Fruit fly (Drosophila melanogaster) whole organism, embryonic: ENCODE measurements around the gene kraken.

Experiments
- B-H1 ChIP-seq: fragments of 200-800 bp; sonication (Bioruptor generic); IDR thresholded peaks from 3 replicates; pipeline ENCODE4 v1.3.6; 2022; ENCODE audit warnings: missing biosample characterization, missing genetic modification characterization
- Bgb ChIP-seq: fragments of 200-800 bp; sonication (Bioruptor generic); IDR thresholded peaks from 2 replicates; pipeline ENCODE4 v1.3.6; 2022; ENCODE audit warnings: missing biosample characterization, missing genetic modification characterization; ENCODE audit not compliant: partially characterized antibody
- C15 ChIP-seq: fragments of 200-800 bp; sonication (Bioruptor generic); IDR thresholded peaks from 3 replicates; pipeline ENCODE4 v1.3.6; 2022; ENCODE audit warnings: missing biosample characterization, missing genetic modification characterization
- CG10209 ChIP-seq: fragments of 200-800 bp; sonication (Bioruptor generic); optimal IDR thresholded peaks from 3 replicates; lab custom pipeline; 2017; ENCODE audit warnings: missing biosample characterization, mild to moderate bottlenecking, missing genetic modification characterization, missing genetic modification reagents
- CG10366 ChIP-seq: fragments of 200-800 bp; sonication (Bioruptor generic); IDR thresholded peaks from 2 replicates; pipeline ENCODE4 v1.3.6; 2022; ENCODE audit warnings: missing biosample characterization, missing genetic modification characterization
- CG10431 ChIP-seq: fragments of 200-800 bp; sonication (Bioruptor generic); optimal IDR thresholded peaks from 3 replicates; lab custom pipeline; 2018; ENCODE audit warnings: missing biosample characterization, mild to moderate bottlenecking, missing genetic modification characterization
- CG1233 ChIP-seq: fragments of 200-800 bp; sonication (Bioruptor generic); optimal IDR thresholded peaks from 4 replicates; lab custom pipeline; 2018; ENCODE audit warnings: missing biosample characterization, mild to moderate bottlenecking, missing genetic modification characterization
- CG14710 ChIP-seq: fragments of 200-800 bp; sonication (Bioruptor generic); optimal IDR thresholded peaks from 3 replicates; lab custom pipeline; 2019; ENCODE audit warnings: missing biosample characterization, mild to moderate bottlenecking, missing genetic modification characterization, moderate library complexity
- CG1529 ChIP-seq: fragments of 200-800 bp; sonication (Bioruptor generic); optimal IDR thresholded peaks from 3 replicates; lab custom pipeline; 2018; ENCODE audit warnings: missing biosample characterization, missing genetic modification characterization
- CG1603 ChIP-seq: fragments of 200-800 bp; sonication (Bioruptor generic); optimal IDR thresholded peaks from 2 replicates; lab custom pipeline; 2019; ENCODE audit warnings: missing biosample characterization, mild to moderate bottlenecking, missing genetic modification characterization, moderate library complexity
- CG17328 ChIP-seq: fragments of 200-800 bp; sonication (Bioruptor generic); IDR thresholded peaks from 2 replicates; pipeline ENCODE4 v1.3.6; 2022; ENCODE audit warnings: missing biosample characterization, missing genetic modification characterization
- CG18262 ChIP-seq: fragments of 200-800 bp; optimal IDR thresholded peaks from 3 replicates; lab custom pipeline; 2019; ENCODE audit warnings: missing biosample characterization, mild to moderate bottlenecking, missing genetic modification characterization, moderate library complexity
- CG18599 ChIP-seq: fragments of 200-800 bp; sonication (Bioruptor generic); optimal IDR thresholded peaks from 3 replicates; lab custom pipeline; 2017; ENCODE audit warnings: missing biosample characterization, missing genetic modification characterization, mild to moderate bottlenecking, moderate library complexity, missing genetic modification reagents
- CG18619 ChIP-seq: fragments of 200-800 bp; sonication (Bioruptor generic); optimal IDR thresholded peaks from 3 replicates; lab custom pipeline; 2017; ENCODE audit warnings: missing biosample characterization, mild to moderate bottlenecking, missing genetic modification characterization
- CG2116 ChIP-seq: fragments of 200-800 bp; sonication (Bioruptor generic); optimal IDR thresholded peaks from 3 replicates; lab custom pipeline; 2018; ENCODE audit warnings: missing biosample characterization, mild to moderate bottlenecking, missing genetic modification characterization
- CG2202 ChIP-seq: fragments of 200-800 bp; sonication (Bioruptor generic); optimal IDR thresholded peaks from 2 replicates; lab custom pipeline; 2018; ENCODE audit warnings: missing biosample characterization, mild to moderate bottlenecking, missing genetic modification characterization
- CG3065 ChIP-seq: fragments of 200-800 bp; sonication (Bioruptor generic); optimal IDR thresholded peaks from 2 replicates; lab custom pipeline; 2016; ENCODE audit warnings: missing biosample characterization, missing genetic modification characterization
- CG3281 ChIP-seq: fragments of 200-800 bp; sonication (Bioruptor generic); optimal IDR thresholded peaks from 3 replicates; lab custom pipeline; 2017; ENCODE audit warnings: missing biosample characterization, mild to moderate bottlenecking, missing genetic modification characterization
- CG33213 ChIP-seq: fragments of 200-800 bp; sonication (Bioruptor generic); optimal IDR thresholded peaks from 3 replicates; lab custom pipeline; 2016; ENCODE audit warnings: missing biosample characterization, missing genetic modification characterization
- CG34376 ChIP-seq: fragments of 200-800 bp; sonication (Bioruptor generic); optimal IDR thresholded peaks from 2 replicates; lab custom pipeline; 2018; ENCODE audit warnings: missing biosample characterization, mild to moderate bottlenecking, missing genetic modification characterization
- CG3838 ChIP-seq: fragments of 200-800 bp; sonication (Bioruptor generic); optimal IDR thresholded peaks from 3 replicates; lab custom pipeline; 2016; ENCODE audit warnings: missing biosample characterization, missing genetic modification characterization
- CG6654 ChIP-seq: fragments of 200-800 bp; sonication (Bioruptor generic); optimal IDR thresholded peaks from 2 replicates; lab custom pipeline; 2017; ENCODE audit warnings: missing biosample characterization, mild to moderate bottlenecking, missing genetic modification characterization
- CG7556 ChIP-seq: fragments of 200-800 bp; sonication (Bioruptor generic); optimal IDR thresholded peaks from 2 replicates; lab custom pipeline; 2017; ENCODE audit warnings: missing biosample characterization, mild to moderate bottlenecking, missing genetic modification characterization
- CG7839 ChIP-seq: fragments of 200-800 bp; sonication (Bioruptor generic); optimal IDR thresholded peaks from 3 replicates; lab custom pipeline; 2018; ENCODE audit warnings: missing biosample characterization, mild to moderate bottlenecking, missing genetic modification characterization, moderate library complexity
- CG8359 ChIP-seq: fragments of 200-800 bp; sonication (Bioruptor generic); optimal IDR thresholded peaks from 2 replicates; lab custom pipeline; 2017; ENCODE audit warnings: missing biosample characterization, mild to moderate bottlenecking, missing genetic modification characterization, borderline replicate concordance
- CHES-1-like ChIP-seq: fragments of 200-800 bp; sonication (Bioruptor generic); optimal IDR thresholded peaks from 2 replicates; lab custom pipeline; 2016; ENCODE audit warnings: missing biosample characterization, missing genetic modification characterization
- Hmx ChIP-seq: fragments of 200-800 bp; sonication (Bioruptor generic); optimal IDR thresholded peaks from 2 replicates; lab custom pipeline; 2016; ENCODE audit warnings: missing biosample characterization, missing genetic modification characterization
- Hr39 ChIP-seq: fragments of >200 bp; optimal IDR thresholded peaks from 2 replicates; lab custom pipeline; 2017
- NFAT ChIP-seq: fragments of 200-800 bp; sonication (Bioruptor generic); IDR thresholded peaks from 2 replicates; pipeline ENCODE4 v1.3.6; 2022; ENCODE audit warnings: missing biosample characterization, missing genetic modification characterization
- Nf-YB ChIP-seq: fragments of 200-800 bp; sonication (Bioruptor generic); optimal IDR thresholded peaks from 3 replicates; lab custom pipeline; 2019; ENCODE audit warnings: missing biosample characterization, mild to moderate bottlenecking, missing genetic modification characterization, moderate library complexity
- Taf1 ChIP-seq: fragments of 200-800 bp; sonication (Bioruptor generic); IDR thresholded peaks from 2 replicates; pipeline ENCODE4 v1.3.6; 2022; ENCODE audit warnings: missing biosample characterization, missing genetic modification characterization
- Usf ChIP-seq: fragments of 200-800 bp; sonication (Bioruptor generic); optimal IDR thresholded peaks from 2 replicates; lab custom pipeline; 2017; ENCODE audit warnings: missing genotype, missing biosample characterization, missing genetic modification characterization
- Vsx1 ChIP-seq: fragments of 200-800 bp; sonication (Bioruptor generic); optimal IDR thresholded peaks from 2 replicates; lab custom pipeline; 2017; ENCODE audit warnings: missing biosample characterization, mild to moderate bottlenecking, missing genetic modification characterization, missing genetic modification reagents
- ab ChIP-seq: fragments of 200-800 bp; sonication (Bioruptor generic); optimal IDR thresholded peaks from 2 replicates; lab custom pipeline; 2016; ENCODE audit warnings: missing biosample characterization, missing genetic modification characterization
- abd-A ChIP-seq: fragments of 200-800 bp; sonication (Bioruptor generic); optimal IDR thresholded peaks from 3 replicates; lab custom pipeline; 2019; ENCODE audit warnings: missing biosample characterization, mild to moderate bottlenecking, missing genetic modification characterization, moderate library complexity
- bigmax ChIP-seq: fragments of 200-800 bp; sonication (Bioruptor generic); optimal IDR thresholded peaks from 2 replicates; lab custom pipeline; 2018; ENCODE audit warnings: missing biosample characterization, mild to moderate bottlenecking, missing genetic modification characterization
- cato ChIP-seq: fragments of 200-800 bp; sonication (Bioruptor generic); optimal IDR thresholded peaks from 2 replicates; lab custom pipeline; 2016; ENCODE audit warnings: missing biosample characterization, missing genetic modification characterization, borderline replicate concordance
- gsb-n ChIP-seq: fragments of 200-800 bp; sonication (Bioruptor generic); optimal IDR thresholded peaks from 3 replicates; lab custom pipeline; 2018; ENCODE audit warnings: missing biosample characterization, mild to moderate bottlenecking, missing genetic modification characterization
- lbe ChIP-seq: fragments of 200-800 bp; sonication (Bioruptor generic); optimal IDR thresholded peaks from 2 replicates; lab custom pipeline; 2016; ENCODE audit warnings: missing biosample characterization, mild to moderate bottlenecking, missing genetic modification characterization
- pzg ChIP-seq: fragments of 200-800 bp; sonication (Bioruptor generic); optimal IDR thresholded peaks from 3 replicates; lab custom pipeline; 2018; ENCODE audit warnings: missing biosample characterization, mild to moderate bottlenecking, missing genetic modification characterization, moderate library complexity
- ro ChIP-seq: fragments of 200-800 bp; sonication (Bioruptor generic); IDR thresholded peaks from 2 replicates; pipeline ENCODE4 v1.3.6; 2022; ENCODE audit warnings: missing biosample characterization, missing genetic modification characterization
- sc ChIP-seq, 3 experiments: fragments of >200 bp in 2 of 3; fragments of 200-800 bp in 1 of 3; sonication (Bioruptor generic) in 1 of 3; optimal IDR thresholded peaks; 2 replicates in 2 of 3; 3 replicates in 1 of 3; lab custom pipeline; 2017; ENCODE audit warnings: mild to moderate bottlenecking in 1 of 3, missing biosample characterization in 1 of 3, missing genetic modification characterization in 1 of 3, missing genetic modification reagents in 1 of 3
- sqz ChIP-seq: fragments of 200-800 bp; sonication (Bioruptor generic); optimal IDR thresholded peaks from 3 replicates; lab custom pipeline; 2018; ENCODE audit warnings: missing biosample characterization, mild to moderate bottlenecking, missing genetic modification characterization
- sug ChIP-seq: fragments of 200-800 bp; optimal IDR thresholded peaks from 2 replicates; lab custom pipeline; 2019; ENCODE audit warnings: missing biosample characterization, mild to moderate bottlenecking, missing genetic modification characterization, moderate library complexity
- trem ChIP-seq: fragments of 200-800 bp; optimal IDR thresholded peaks from 3 replicates; lab custom pipeline; 2019; ENCODE audit warnings: missing biosample characterization, mild to moderate bottlenecking, missing genetic modification characterization, moderate library complexity
- usp ChIP-seq: fragments of >200 bp; optimal IDR thresholded peaks from 2 replicates; lab custom pipeline; 2017; ENCODE audit warnings: missing biosample characterization, missing genetic modification characterization
- vvl ChIP-seq: fragments of 200-800 bp; sonication (Bioruptor generic); IDR thresholded peaks from 2 replicates; pipeline ENCODE4 v1.3.6; 2022; ENCODE audit warnings: missing biosample characterization, missing genetic modification characterization
- zen ChIP-seq: fragments of 200-800 bp; sonication (Bioruptor generic); optimal IDR thresholded peaks from 3 replicates; lab custom pipeline; 2018; ENCODE audit warnings: missing biosample characterization, mild to moderate bottlenecking, missing genetic modification characterization, moderate library complexity

The kraken gene

dm6 chr2L:856690-857488 is 4.3 kb downstream of the kraken start (continued):
- peak; percentile 78 for TF ChIP-seq sug (tag; lab: Kevin White, UChicago)
- peak; percentile 83 for TF ChIP-seq CG1529 (GFP tag; lab: Kevin White, UChicago)
- TF ChIP-seq Hmx (GFP tag; lab: Kevin White, UChicago): no peak
- peak; percentile 83 for TF ChIP-seq CG18262 (tag; lab: Kevin White, UChicago)
- TF ChIP-seq CG14710 (tag; lab: Kevin White, UChicago): peak; percentile 65
- TF ChIP-seq CG17328 (GFP tag; lab: Robert Waterston, UW): peak; percentile 88
- TF ChIP-seq CG10209 (GFP tag; lab: Kevin White, UChicago): peak; percentile 80
- TF ChIP-seq CG3838: no peak
- peak; percentile 93 for TF ChIP-seq CG1603 (tag; lab: Kevin White, UChicago)
- peak; percentile 87 for TF ChIP-seq CG7839 (tag; lab: Kevin White, UChicago)
- peak; percentile 15 for TF ChIP-seq CG2202 (tag; lab: Kevin White, UChicago)
- TF ChIP-seq Hr39 (lab: Kevin White, UChicago): no peak
- TF ChIP-seq vvl (GFP tag; lab: Robert Waterston, UW): peak; percentile 93
- no peak for TF ChIP-seq lbe
- TF ChIP-seq cato (GFP tag; lab: Kevin White, UChicago): peak; percentile 46
- TF ChIP-seq usp (GFP tag; lab: Kevin White, UChicago): no peak
- no peak for TF ChIP-seq CG10431
- TF ChIP-seq C15 (GFP tag; lab: Robert Waterston, UW): peak; percentile 53; the same call in 1 of the 3 replicates
- no peak for TF ChIP-seq CG2116 (GFP tag; lab: Kevin White, UChicago)
- TF ChIP-seq CG8359 (GFP tag; lab: Kevin White, UChicago): no peak
- peak; percentile 53 for TF ChIP-seq CG33213 (GFP tag; lab: Kevin White, UChicago)
- TF ChIP-seq gsb-n (tag; lab: Kevin White, UChicago): peak; percentile 81
- peak; percentile 73 for TF ChIP-seq B-H1 (GFP tag; lab: Robert Waterston, UW)
- TF ChIP-seq CG10366 (GFP tag; lab: Robert Waterston, UW): peak; percentile 90
- no peak for TF ChIP-seq sc (optimal IDR thresholded peaks at IDR 0.05; lab: Kevin White, UChicago)
- peak; percentile 62 for TF ChIP-seq sc (GFP tag; optimal IDR thresholded peaks at IDR 0.05; lab: Kevin White, UChicago)
- TF ChIP-seq CG3065: peak; percentile 34
- no peak for TF ChIP-seq bigmax
- peak; percentile 31 for TF ChIP-seq Usf (GFP tag; lab: Kevin White, UChicago)
- TF ChIP-seq CG34376 (GFP tag; lab: Kevin White, UChicago): peak; percentile 48
- peak; percentile 63 for TF ChIP-seq zen (tag; lab: Kevin White, UChicago)
- peak; percentile 68 for TF ChIP-seq CG18619 (GFP tag; lab: Kevin White, UChicago)
- TF ChIP-seq trem (tag; lab: Kevin White, UChicago): peak; percentile 63
- peak; percentile 59 for TF ChIP-seq CG3281 (GFP tag; lab: Kevin White, UChicago)
- TF ChIP-seq CG1233 (GFP tag; lab: Kevin White, UChicago): peak; percentile 60
- TF ChIP-seq Bgb (GFP tag; lab: Robert Waterston, UW): no peak
- TF ChIP-seq CHES-1-like (GFP tag; lab: Kevin White, UChicago): peak; percentile 63
- peak; percentile 36 for TF ChIP-seq sqz (GFP tag; lab: Kevin White, UChicago)
- TF ChIP-seq Taf1 (GFP tag; lab: Robert Waterston, UW): peak; percentile 53; the same call in 1 of the 2 replicates
- TF ChIP-seq NFAT: no peak
- peak; percentile 58 for TF ChIP-seq Vsx1 (GFP tag; lab: Kevin White, UChicago)
- TF ChIP-seq CG18599 (GFP tag; lab: Kevin White, UChicago): peak; percentile 75
- TF ChIP-seq ro: peak; percentile 44; the same call in 1 of the 2 replicates
- TF ChIP-seq ab (GFP tag; lab: Kevin White, UChicago): peak; percentile 40
- TF ChIP-seq CG6654: peak; percentile 53
- no peak for TF ChIP-seq abd-A (tag; lab: Kevin White, UChicago)
- peak; percentile 56 for TF ChIP-seq Nf-YB (GFP tag; lab: Kevin White, UChicago)
- TF ChIP-seq CG7556 (GFP tag; lab: Kevin White, UChicago): peak; percentile 64
- no peak for TF ChIP-seq pzg (GFP tag; lab: Kevin White, UChicago)
